Fruit fly (Drosophila melanogaster): ENCODE measurements around the gene Cyp303a1.

DNA sequence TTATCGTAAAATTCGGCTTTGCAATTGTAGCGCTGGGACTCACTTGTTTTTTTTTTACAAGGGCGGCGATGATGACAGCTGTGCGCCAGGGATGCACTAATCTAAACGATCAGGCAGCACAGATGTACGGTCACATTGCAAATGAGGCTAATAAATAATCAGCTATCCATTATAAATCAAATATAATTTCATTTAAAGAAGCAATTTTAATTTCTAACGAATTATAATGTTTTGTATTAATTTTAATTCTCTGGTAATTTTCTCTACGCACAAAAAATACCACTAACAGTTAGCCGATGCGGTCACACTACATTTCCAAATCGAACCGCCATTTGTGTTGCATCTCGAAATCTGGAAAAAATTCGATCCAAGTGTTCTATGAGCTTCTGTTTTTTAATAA is 16.7 kb downstream of the Cyp303a1 start, which contains the start of the genes cni and fzy:
- TF ChIP-seq CG13204 (GFP tag; optimal IDR thresholded peaks at IDR 0.05) (no peak), fd96Ca (GFP tag; IDR thresholded peaks at IDR 0.05) (no peak), EcR (GFP tag; optimal IDR thresholded peaks at IDR 0.05) (no peak), D1 (tag; optimal IDR thresholded peaks at IDR 0.05) (no peak), gl (tag; optimal IDR thresholded peaks at IDR 0.05) (no peak), CG10348 (GFP tag; IDR thresholded peaks at IDR 0.05) (no peak), CG12605 (GFP tag; IDR thresholded peaks at IDR 0.05) (no peak), CG8301 (tag; optimal IDR thresholded peaks at IDR 0.05) (no peak), Ets98B (GFP tag; IDR thresholded peaks at IDR 0.05) (no peak; the same call in 1 of the 2 replicates), CG34367 (tag; optimal IDR thresholded peaks at IDR 0.05) (no peak), CG9948 (tag; optimal IDR thresholded peaks at IDR 0.05) (no peak), rn (GFP tag; IDR thresholded peaks at IDR 0.05) (no peak), CG32121 (GFP tag; IDR thresholded peaks at IDR 0.05) (no peak), Pif1B (GFP tag; optimal IDR thresholded peaks at IDR 0.05) (no peak)

All from whole organism, pupa.